Worm (Caenorhabditis elegans) whole organism, late embryonic: ENCODE data around the gene D2062.13.

Source experiments
- C38D4.7 ChIP-seq: fragments of 200-800 bp; sonication (Bioruptor generic); optimal IDR thresholded peaks from 2 replicates; lab custom pipeline; 2018; ENCODE audit warnings: mild to moderate bottlenecking, missing genetic modification characterization, moderate library complexity, missing compliant biosample characterization
- fkh-10 ChIP-seq: fragments of 150-350 bp; optimal IDR thresholded peaks from 2 replicates; lab custom pipeline; 2014; ENCODE audit warnings: missing biosample characterization, missing genetic modification reagents, missing genetic modification characterization
- ztf-16 ChIP-seq: sonication (generic microtip); optimal IDR thresholded peaks from 2 replicates; lab custom pipeline; 2017; ENCODE audit warnings: missing genetic modification characterization, missing compliant biosample characterization

- no peak for TF ChIP-seq fkh-10 (GFP tag; lab: Kevin White, UChicago)
- no peak for TF ChIP-seq C38D4.7 (GFP tag; lab: Kevin White, UChicago)
- no peak for TF ChIP-seq ztf-16 (tag; lab: Kevin White, UChicago)
These were observed 26.9 kb upstream of the D2062.13 start, which contains the start of gene sri-36 for ce11 chrII:2585493-2585892.
